Fruit fly (Drosophila melanogaster) Kc167 (cell line): ENCODE data around the gene Nt5b.

Experiments
- Sin3A ChIP-seq: fragments of >200 bp; optimal IDR thresholded peaks from 2 replicates; lab custom pipeline; 2018; ENCODE audit warnings: missing external identifiers
- insv ChIP-seq: fragments of >200 bp; optimal IDR thresholded peaks from 3 replicates; lab custom pipeline; 2018; ENCODE audit warnings: missing external identifiers
- psq ChIP-seq: fragments of >200 bp; optimal IDR thresholded peaks from 2 replicates; lab custom pipeline; 2017; ENCODE audit warnings: missing external identifiers

dm6 chrX:18368644-18368998 lies 41.3 kb downstream of the Nt5b start:
- TF ChIP-seq insv (lab: Kevin White, UChicago) (no peak), psq (no peak), Sin3A (lab: Kevin White, UChicago) (no peak)
